Fruit fly (Drosophila melanogaster) whole organism, prepupa: ENCODE measurements around the gene mtm.

Experiments used
- Blimp-1 ChIP-seq: fragments of 200-800 bp; sonication (Bioruptor generic); optimal IDR thresholded peaks from 3 replicates; lab custom pipeline; 2017; ENCODE audit warnings: missing biosample characterization, missing genetic modification characterization, mild to moderate bottlenecking, moderate library complexity, missing genetic modification reagents
- CG10631 ChIP-seq: fragments of 200-800 bp; sonication (Bioruptor generic); optimal IDR thresholded peaks from 2 replicates; lab custom pipeline; 2016; ENCODE audit warnings: missing biosample characterization, missing genetic modification characterization
- CG10669 ChIP-seq: fragments of 200-800 bp; sonication (Bioruptor generic); optimal IDR thresholded peaks from 3 replicates; lab custom pipeline; 2018; ENCODE audit warnings: missing biosample characterization, mild to moderate bottlenecking, missing genetic modification characterization, moderate library complexity
- CG11294 ChIP-seq: fragments of 200-800 bp; sonication (Bioruptor generic); IDR thresholded peaks from 2 replicates; pipeline ENCODE4 v1.3.6; 2022; ENCODE audit warnings: missing biosample characterization, missing genetic modification characterization
- CG11762 ChIP-seq: fragments of 200-800 bp; sonication (Bioruptor generic); optimal IDR thresholded peaks from 3 replicates; lab custom pipeline; 2016; ENCODE audit warnings: missing biosample characterization, missing genetic modification characterization; ENCODE audit not compliant: insufficient read depth
- CG16779 ChIP-seq: fragments of 200-800 bp; sonication (Bioruptor generic); optimal IDR thresholded peaks from 3 replicates; lab custom pipeline; 2017; ENCODE audit warnings: missing biosample characterization, mild to moderate bottlenecking, missing genetic modification characterization
- CG3032 ChIP-seq: fragments of 200-800 bp; optimal IDR thresholded peaks from 2 replicates; lab custom pipeline; 2019; ENCODE audit warnings: missing biosample characterization, mild to moderate bottlenecking, missing genetic modification characterization, moderate library complexity
- CG31627 ChIP-seq: fragments of 200-800 bp; sonication (Bioruptor generic); optimal IDR thresholded peaks from 3 replicates; lab custom pipeline; 2016; ENCODE audit warnings: missing biosample characterization, missing genetic modification characterization
- CG32006 ChIP-seq: fragments of 200-800 bp; sonication (Bioruptor generic); optimal IDR thresholded peaks from 3 replicates; lab custom pipeline; 2017; ENCODE audit warnings: missing biosample characterization, mild to moderate bottlenecking, missing genetic modification characterization
- CG34406 ChIP-seq: fragments of 200-800 bp; sonication (Bioruptor generic); optimal IDR thresholded peaks from 3 replicates; lab custom pipeline; 2016; ENCODE audit warnings: missing biosample characterization, missing genetic modification characterization
- CG3919 ChIP-seq: fragments of 200-800 bp; sonication (Bioruptor generic); optimal IDR thresholded peaks from 3 replicates; lab custom pipeline; 2016; ENCODE audit warnings: missing biosample characterization, missing genetic modification characterization
- CG6163 ChIP-seq: fragments of 200-800 bp; sonication (Bioruptor generic); IDR thresholded peaks from 3 replicates; pipeline ENCODE4 v1.3.6; 2022; ENCODE audit warnings: missing biosample characterization, missing genetic modification characterization
- CG6276 ChIP-seq: fragments of 200-800 bp; sonication (Bioruptor generic); optimal IDR thresholded peaks from 2 replicates; lab custom pipeline; 2017; ENCODE audit warnings: missing biosample characterization, mild to moderate bottlenecking, missing genetic modification characterization
- CG6854 ChIP-seq: fragments of 200-800 bp; sonication (Bioruptor generic); optimal IDR thresholded peaks from 2 replicates; lab custom pipeline; 2017; ENCODE audit warnings: missing biosample characterization, mild to moderate bottlenecking, missing genetic modification characterization
- CG7368 ChIP-seq: fragments of 200-800 bp; sonication (Bioruptor generic); optimal IDR thresholded peaks from 3 replicates; lab custom pipeline; 2016; ENCODE audit warnings: missing biosample characterization, missing genetic modification characterization
- CG8119 ChIP-seq: fragments of 200-800 bp; sonication (Bioruptor generic); IDR thresholded peaks from 3 replicates; pipeline ENCODE4 v1.3.6; 2022; ENCODE audit warnings: missing biosample characterization, missing genetic modification characterization
- CG8319 ChIP-seq: fragments of 200-800 bp; sonication (Bioruptor generic); optimal IDR thresholded peaks from 3 replicates; lab custom pipeline; 2016; ENCODE audit warnings: missing biosample characterization, missing genetic modification characterization
- CG8632 ChIP-seq: fragments of 200-800 bp; sonication (Bioruptor generic); optimal IDR thresholded peaks from 3 replicates; lab custom pipeline; 2016; ENCODE audit warnings: missing biosample characterization, missing genetic modification characterization
- CG9139 ChIP-seq: fragments of 200-800 bp; sonication (Bioruptor generic); optimal IDR thresholded peaks from 3 replicates; lab custom pipeline; 2017; ENCODE audit warnings: missing biosample characterization, mild to moderate bottlenecking, missing genetic modification characterization
- Eip75B ChIP-seq: fragments of 200-800 bp; sonication (Bioruptor generic); optimal IDR thresholded peaks from 3 replicates; lab custom pipeline; 2016; ENCODE audit warnings: missing biosample characterization, missing genetic modification characterization
- Eip93F ChIP-seq: fragments of 200-800 bp; sonication (Bioruptor generic); optimal IDR thresholded peaks from 2 replicates; lab custom pipeline; 2016; ENCODE audit warnings: missing biosample characterization, mild to moderate bottlenecking, missing genetic modification characterization
- Gug ChIP-seq: fragments of 200-800 bp; sonication (Bioruptor generic); IDR thresholded peaks from 2 replicates; pipeline ENCODE4 v1.3.6; 2022; ENCODE audit warnings: missing biosample characterization, missing genetic modification characterization
- Hr38 ChIP-seq: sonication (Bioruptor generic); optimal IDR thresholded peaks from 2 replicates; lab custom pipeline; 2016; ENCODE audit warnings: missing biosample characterization, missing genetic modification characterization
- Hr39 ChIP-seq: fragments of 200-800 bp; sonication (Bioruptor generic); optimal IDR thresholded peaks from 2 replicates; lab custom pipeline; 2016; ENCODE audit warnings: missing biosample characterization, missing genetic modification characterization
- Hr4 ChIP-seq: fragments of 200-800 bp; sonication (Bioruptor generic); optimal IDR thresholded peaks from 3 replicates; lab custom pipeline; 2016; ENCODE audit warnings: missing biosample characterization, missing genetic modification characterization
- Met ChIP-seq: fragments of 200-800 bp; sonication (Bioruptor generic); optimal IDR thresholded peaks from 3 replicates; lab custom pipeline; 2016; ENCODE audit warnings: missing biosample characterization, missing genetic modification characterization
- OdsH ChIP-seq: fragments of 200-800 bp; sonication (Bioruptor generic); optimal IDR thresholded peaks from 3 replicates; lab custom pipeline; 2016; ENCODE audit warnings: missing biosample characterization, missing genetic modification characterization
- Smox ChIP-seq: fragments of 200-800 bp; sonication (Bioruptor generic); optimal IDR thresholded peaks from 3 replicates; lab custom pipeline; 2016; ENCODE audit warnings: missing biosample characterization, missing genetic modification characterization
- Sox102F ChIP-seq: fragments of 200-800 bp; sonication (Bioruptor generic); optimal IDR thresholded peaks from 2 replicates; lab custom pipeline; 2016; ENCODE audit warnings: missing biosample characterization, mild to moderate bottlenecking, missing genetic modification characterization
- Sox14 ChIP-seq: fragments of 200-800 bp; sonication (Bioruptor generic); optimal IDR thresholded peaks from 3 replicates; lab custom pipeline; 2016; ENCODE audit warnings: missing biosample characterization, missing genetic modification characterization
- Sox15 ChIP-seq: fragments of 200-800 bp; sonication (Bioruptor generic); optimal IDR thresholded peaks from 3 replicates; lab custom pipeline; 2016; ENCODE audit warnings: missing biosample characterization, missing genetic modification characterization
- acj6 ChIP-seq: fragments of 200-800 bp; sonication (Bioruptor generic); optimal IDR thresholded peaks from 3 replicates; lab custom pipeline; 2016; ENCODE audit warnings: missing biosample characterization, missing genetic modification characterization
- cyc ChIP-seq: fragments of 200-800 bp; sonication (Bioruptor generic); optimal IDR thresholded peaks from 3 replicates; lab custom pipeline; 2016; ENCODE audit warnings: missing biosample characterization, missing genetic modification characterization
- dac ChIP-seq: fragments of 200-800 bp; sonication (Bioruptor generic); optimal IDR thresholded peaks from 2 replicates; lab custom pipeline; 2017; ENCODE audit warnings: missing biosample characterization, mild to moderate bottlenecking, missing genetic modification characterization
- dsx ChIP-seq: fragments of 200-800 bp; optimal IDR thresholded peaks from 3 replicates; lab custom pipeline; 2019; ENCODE audit warnings: missing biosample characterization, mild to moderate bottlenecking, missing genetic modification characterization, moderate library complexity; ENCODE audit not compliant: poor library complexity, severe bottlenecking
- eg ChIP-seq: fragments of 200-800 bp; sonication (Bioruptor generic); IDR thresholded peaks from 3 replicates; pipeline ENCODE4 v1.3.6; 2022; ENCODE audit warnings: missing biosample characterization, missing genetic modification characterization
- esn ChIP-seq: fragments of 200-800 bp; sonication (Bioruptor generic); optimal IDR thresholded peaks from 2 replicates; lab custom pipeline; 2016; ENCODE audit warnings: missing biosample characterization, mild to moderate bottlenecking, missing genetic modification characterization, moderate library complexity
- fd59A ChIP-seq: fragments of 200-800 bp; sonication (Bioruptor generic); optimal IDR thresholded peaks from 2 replicates; lab custom pipeline; 2017; ENCODE audit warnings: missing biosample characterization, mild to moderate bottlenecking, missing genetic modification characterization, missing genetic modification reagents
- fd85E ChIP-seq: fragments of 200-800 bp; sonication (Bioruptor generic); optimal IDR thresholded peaks from 3 replicates; lab custom pipeline; 2016; ENCODE audit warnings: missing biosample characterization, missing genetic modification characterization
- fkh ChIP-seq: fragments of 200-800 bp; sonication (Bioruptor generic); optimal IDR thresholded peaks from 3 replicates; lab custom pipeline; 2017; ENCODE audit warnings: missing biosample characterization, mild to moderate bottlenecking, missing genetic modification characterization, moderate library complexity
- net ChIP-seq: fragments of 200-800 bp; sonication (Bioruptor generic); optimal IDR thresholded peaks from 3 replicates; lab custom pipeline; 2016; ENCODE audit warnings: missing biosample characterization, missing genetic modification characterization
- spab ChIP-seq: fragments of 200-800 bp; sonication (Bioruptor generic); optimal IDR thresholded peaks from 2 replicates; lab custom pipeline; 2017; ENCODE audit warnings: missing biosample characterization, mild to moderate bottlenecking, missing genetic modification characterization, missing genetic modification reagents
- svp ChIP-seq: fragments of 200-800 bp; sonication (Bioruptor generic); peaks from one replicate; lab custom pipeline; 2016; ENCODE audit warnings: missing biosample characterization, missing genetic modification characterization
- topi ChIP-seq: fragments of 200-800 bp; sonication (Bioruptor generic); optimal IDR thresholded peaks from 3 replicates; lab custom pipeline; 2016; ENCODE audit warnings: missing biosample characterization, missing genetic modification characterization
- vri ChIP-seq: fragments of 200-800 bp; sonication (Bioruptor generic); optimal IDR thresholded peaks from 3 replicates; lab custom pipeline; 2016; ENCODE audit warnings: missing biosample characterization, mild to moderate bottlenecking, missing genetic modification characterization

Gene mtm

DNA sequence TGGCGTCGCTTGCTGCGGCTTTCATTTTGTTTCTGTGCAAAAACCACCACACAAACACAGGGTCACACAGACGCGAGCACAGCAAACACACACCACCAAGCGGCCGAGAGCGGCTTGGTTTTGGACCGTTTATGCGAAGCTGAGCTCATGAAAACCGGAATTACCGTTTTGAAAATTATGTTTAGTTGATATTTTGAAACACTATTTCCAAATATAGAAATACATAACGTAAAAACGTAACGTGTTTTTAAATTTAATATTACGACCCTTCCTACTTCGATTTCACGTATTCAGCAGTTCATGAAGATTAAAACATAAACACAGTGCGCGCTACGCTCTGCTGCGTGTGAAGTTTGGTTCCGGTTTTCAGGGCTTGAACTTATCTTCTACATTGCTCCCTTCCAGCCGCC, 14.4 kb upstream of the mtm start (continued):
- peak; percentile 93 for TF ChIP-seq CG11762 (GFP tag; lab: Kevin White, UChicago)
- peak; percentile 89 for TF ChIP-seq CG10669 (GFP tag; lab: Kevin White, UChicago)
- no peak for TF ChIP-seq fkh (GFP tag; lab: Kevin White, UChicago)
- no peak for TF ChIP-seq Hr38 (GFP tag; lab: Kevin White, UChicago)
- TF ChIP-seq CG8119 = peak; percentile 98
- peak; percentile 94 for TF ChIP-seq CG31627
- TF ChIP-seq CG8632 (GFP tag; lab: Kevin White, UChicago) = peak; percentile 94
- peak; percentile 94 for TF ChIP-seq Eip93F (GFP tag; lab: Kevin White, UChicago)
- peak; percentile 82 for TF ChIP-seq Sox15 (GFP tag; lab: Kevin White, UChicago)
- TF ChIP-seq fd59A (GFP tag; lab: Kevin White, UChicago) = peak; percentile 88
- peak; percentile 96 for TF ChIP-seq Sox14 (GFP tag; lab: Kevin White, UChicago)
- TF ChIP-seq acj6 (GFP tag; lab: Kevin White, UChicago) = peak; percentile 94
- TF ChIP-seq Blimp-1 (GFP tag; lab: Kevin White, UChicago) = peak; percentile 81
- peak; percentile 96 for TF ChIP-seq vri (GFP tag; lab: Kevin White, UChicago)
- TF ChIP-seq topi = peak; percentile 98
- peak; percentile 96 for TF ChIP-seq Met (GFP tag; lab: Kevin White, UChicago)
- TF ChIP-seq dsx (GFP tag; lab: Kevin White, UChicago) = peak; percentile 94
- TF ChIP-seq CG10631 (GFP tag; lab: Kevin White, UChicago) = peak; percentile 91
- peak; percentile 98 for TF ChIP-seq net (GFP tag; lab: Kevin White, UChicago)
- TF ChIP-seq Smox (GFP tag; lab: Kevin White, UChicago) = peak; percentile 96
- TF ChIP-seq CG6163 (GFP tag; lab: Robert Waterston, UW) = peak; percentile 98
- TF ChIP-seq CG6854 (GFP tag; lab: Kevin White, UChicago) = peak; percentile 95
- TF ChIP-seq fd85E = peak; percentile 86
- TF ChIP-seq CG7368 = peak; percentile 93
- TF ChIP-seq spab (GFP tag; lab: Kevin White, UChicago) = peak; percentile 90
- peak; percentile 96 for TF ChIP-seq CG34406 (GFP tag; lab: Kevin White, UChicago)
- TF ChIP-seq CG11294 = peak; percentile 91
- peak; percentile 95 for TF ChIP-seq OdsH (GFP tag; lab: Kevin White, UChicago)
- peak; percentile 97 for TF ChIP-seq Sox102F (GFP tag; lab: Kevin White, UChicago)
- TF ChIP-seq CG32006 (GFP tag; lab: Kevin White, UChicago) = peak; percentile 97

DNA sequence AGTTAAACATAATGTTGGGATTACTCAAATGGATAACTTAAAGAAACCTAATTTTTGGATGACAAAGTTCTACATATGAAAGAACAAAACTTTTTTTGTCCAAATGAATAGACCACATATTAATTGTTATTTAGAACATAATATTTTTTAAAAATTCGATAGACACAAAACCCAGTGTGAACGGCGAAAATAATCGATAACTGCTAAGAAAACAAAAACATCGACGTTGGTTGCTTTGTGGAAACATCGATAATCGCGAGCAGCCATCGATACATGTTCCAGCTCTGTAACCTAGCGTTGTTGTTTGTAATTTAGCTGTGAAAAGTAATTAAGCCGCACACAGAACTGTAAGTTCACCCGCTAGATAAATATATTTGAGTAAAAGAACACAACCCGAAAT, 13.8 kb upstream of the mtm start, which contains the start of gene CG9135:
Gene CG9135, plus strand, starts transcription at position 226 of the 400 bp plus-strand sequence.
- TF ChIP-seq Eip75B (GFP tag; lab: Kevin White, UChicago) (no peak), CG6163 (GFP tag; lab: Robert Waterston, UW) (no peak), vri (GFP tag; lab: Kevin White, UChicago) (no peak), fkh (GFP tag; lab: Kevin White, UChicago) (no peak), CG10669 (GFP tag; lab: Kevin White, UChicago) (no peak), Smox (GFP tag; lab: Kevin White, UChicago) (no peak), CG8119 (no peak), CG31627 (no peak), Sox15 (GFP tag; lab: Kevin White, UChicago) (no peak), svp (GFP tag; lab: Kevin White, UChicago) (no peak), CG8319 (no peak), Gug (no peak), dsx (GFP tag; lab: Kevin White, UChicago) (no peak), Eip93F (GFP tag; lab: Kevin White, UChicago) (no peak), esn (GFP tag; lab: Kevin White, UChicago) (no peak), CG16779 (tag; lab: Kevin White, UChicago) (no peak)

DNA sequence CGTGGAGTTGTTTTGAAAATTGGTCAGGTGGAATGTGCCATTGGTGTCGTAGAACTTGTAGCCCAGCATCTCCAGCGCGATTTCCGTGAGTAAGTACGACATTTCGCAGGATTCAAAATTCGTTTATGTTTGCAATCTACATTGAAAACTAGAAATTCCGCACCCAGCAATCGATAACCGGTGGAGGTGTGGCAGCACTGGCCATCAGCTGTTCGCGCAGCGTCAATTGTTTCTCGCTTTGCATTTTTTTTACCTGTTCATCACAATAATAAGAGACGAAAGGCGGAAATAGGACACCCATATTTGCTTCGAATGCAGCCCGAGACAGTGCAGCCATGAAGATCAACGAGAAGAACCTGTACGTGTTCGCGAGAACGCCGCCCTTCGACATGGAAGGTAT, 11.7 kb upstream of the mtm start, which contains the start of the genes CG34179 and slmo:
Gene CG34179, minus strand, starts transcription at position 165 of the 400 bp plus-strand sequence.
Gene slmo, minus strand, starts transcription at position 165 of the 400 bp plus-strand sequence.
- TF ChIP-seq dac (GFP tag; lab: Kevin White, UChicago) (no peak), CG3032 (no peak), vri (GFP tag; lab: Kevin White, UChicago) (no peak), Sox102F (GFP tag; lab: Kevin White, UChicago) (no peak), Hr4 (GFP tag; lab: Kevin White, UChicago) (no peak), Hr39 (GFP tag; lab: Kevin White, UChicago) (no peak), cyc (GFP tag; lab: Kevin White, UChicago) (no peak), CG11762 (GFP tag; lab: Kevin White, UChicago) (no peak), CG3919 (GFP tag; lab: Kevin White, UChicago) (no peak), CG7368 (no peak), CG9139 (GFP tag; lab: Kevin White, UChicago) (no peak), CG6276 (GFP tag; lab: Kevin White, UChicago) (no peak), Gug (no peak), CG8119 (no peak), acj6 (GFP tag; lab: Kevin White, UChicago) (no peak), Blimp-1 (GFP tag; lab: Kevin White, UChicago) (no peak), eg (GFP tag; lab: Robert Waterston, UW) (no peak)
- TF ChIP-seq, all 60 proteins: peak for 0
